Worm (Caenorhabditis elegans) whole organism, L4 larva: ENCODE results near the gene far-8.

ENCODE experiments used
- F10B5.3 ChIP-seq: sonication (generic microtip); optimal IDR thresholded peaks from 2 replicates; lab custom pipeline; 2016; ENCODE audit warnings: mild to moderate bottlenecking, missing genetic modification characterization, missing compliant biosample characterization
- F26F4.8 ChIP-seq: fragments of 200-800 bp; sonication (Bioruptor generic); conservative IDR thresholded peaks from 2 replicates; pipeline ENCODE4 v1.3.6; 2022; ENCODE audit warnings: missing genetic modification characterization, missing compliant biosample characterization
- F44E2.7 ChIP-seq: fragments of 200-800 bp; sonication (Bioruptor generic); IDR thresholded peaks from 2 replicates; pipeline ENCODE4 v2.1.2; 2022; ENCODE audit warnings: missing genetic modification characterization, missing compliant biosample characterization
- F49E8.2 ChIP-seq: sonication (generic microtip); optimal IDR thresholded peaks from 2 replicates; lab custom pipeline; 2016; ENCODE audit warnings: missing compliant biosample characterization, mild to moderate bottlenecking, missing genetic modification characterization, borderline replicate concordance
- R02D3.7 ChIP-seq: fragments of 150-350 bp; sonication (generic microtip); optimal IDR thresholded peaks from 3 replicates; lab custom pipeline; 2014; ENCODE audit warnings: missing biosample characterization, missing genetic modification characterization
- T26A8.4 ChIP-seq: fragments of 200-800 bp; sonication (Bioruptor generic); IDR thresholded peaks from 2 replicates; pipeline ENCODE4 v1.3.6; 2022; ENCODE audit warnings: missing genetic modification characterization, missing compliant biosample characterization
- Y5F2A.4 ChIP-seq: fragments of 200-800 bp; sonication (Bioruptor generic); optimal IDR thresholded peaks from 2 replicates; lab custom pipeline; 2018; ENCODE audit warnings: mild to moderate bottlenecking, missing genetic modification characterization, missing compliant biosample characterization
- Y75B8A.6 ChIP-seq: fragments of 200-800 bp; sonication (Bioruptor generic); IDR thresholded peaks from 2 replicates; pipeline ENCODE4 v1.3.6; 2022; ENCODE audit warnings: missing genetic modification reagents, missing genetic modification characterization, missing compliant biosample characterization
- ZK337.2 ChIP-seq: fragments of 200-800 bp; sonication (Bioruptor generic); IDR thresholded peaks from 2 replicates; pipeline ENCODE4 v1.3.6; 2022; ENCODE audit warnings: missing genetic modification reagents, missing genetic modification characterization, missing compliant biosample characterization
- aha-1 ChIP-seq: fragments of 150-350 bp; peaks from one replicate; lab custom pipeline; 2014; ENCODE audit warnings: missing biosample characterization, missing genetic modification characterization
- ama-1 ChIP-seq: fragments of 150-350 bp; optimal IDR thresholded peaks from 2 replicates; lab custom pipeline; 2014; ENCODE audit warnings: inconsistent platforms, mixed read lengths
- arid-1 ChIP-seq: fragments of 200-800 bp; sonication (Bioruptor generic); conservative IDR thresholded peaks from 2 replicates; pipeline ENCODE4 v1.3.6; 2022; ENCODE audit warnings: missing genetic modification reagents, missing genetic modification characterization, missing compliant biosample characterization
- ceh-28 ChIP-seq: fragments of 150-350 bp; optimal IDR thresholded peaks from 2 replicates; lab custom pipeline; 2014; ENCODE audit warnings: missing biosample characterization, missing genetic modification reagents, missing genetic modification characterization
- ceh-44 ChIP-seq: fragments of 200-800 bp; sonication (Bioruptor generic); IDR thresholded peaks from 2 replicates; pipeline ENCODE4 v1.3.6; 2022; ENCODE audit warnings: missing genetic modification reagents, missing genetic modification characterization, missing compliant biosample characterization
- ceh-82 ChIP-seq: sonication (generic microtip); optimal IDR thresholded peaks from 2 replicates; lab custom pipeline; 2017; ENCODE audit warnings: missing biosample characterization, missing genetic modification characterization
- ces-1 ChIP-seq: fragments of 150-350 bp; sonication (generic microtip); optimal IDR thresholded peaks from 4 replicates; lab custom pipeline; 2014; ENCODE audit warnings: missing biosample characterization, missing genetic modification reagents, missing genetic modification characterization
- daf-12 ChIP-seq: fragments of 150-350 bp; optimal IDR thresholded peaks from 2 replicates; lab custom pipeline; 2014; ENCODE audit warnings: missing biosample characterization, missing genetic modification reagents, missing genetic modification characterization
- daf-19 ChIP-seq: fragments of 200-800 bp; sonication (Bioruptor generic); conservative IDR thresholded peaks from 2 replicates; pipeline ENCODE4 v1.3.6; 2022; ENCODE audit warnings: missing genetic modification characterization, missing compliant biosample characterization
- dmd-9 ChIP-seq: fragments of 200-800 bp; sonication (Bioruptor generic); IDR thresholded peaks from 2 replicates; pipeline ENCODE4 v1.3.6; 2022; ENCODE audit warnings: missing genetic modification reagents, missing genetic modification characterization, missing compliant biosample characterization
- duxl-1 ChIP-seq: sonication (generic microtip); optimal IDR thresholded peaks from 2 replicates; lab custom pipeline; 2016; ENCODE audit warnings: mild to moderate bottlenecking, missing genetic modification characterization, moderate library complexity, missing compliant biosample characterization; ENCODE audit not compliant: poor library complexity
- egl-43 ChIP-seq: fragments of 200-800 bp; sonication (Bioruptor generic); IDR thresholded peaks from 2 replicates; pipeline ENCODE4 v1.3.6; 2022; ENCODE audit warnings: missing genetic modification reagents, missing genetic modification characterization, missing compliant biosample characterization
- gei-8 ChIP-seq: fragments of 200-800 bp; sonication (Bioruptor generic); optimal IDR thresholded peaks from 2 replicates; lab custom pipeline; 2018; ENCODE audit warnings: mild to moderate bottlenecking, missing genetic modification characterization, missing compliant biosample characterization
- hif-1 ChIP-seq, 2 experiments: sonication (generic microtip); optimal IDR thresholded peaks; 2 replicates each; lab custom pipeline; 2016 to 2017; ENCODE audit warnings: missing compliant biosample characterization in 2 of 2, missing genetic modification characterization in 2 of 2, missing genetic modification reagents in 2 of 2, missing genotype in 2 of 2, mild to moderate bottlenecking in 1 of 2
- hlh-11 ChIP-seq: fragments of 200-800 bp; sonication (Bioruptor generic); optimal IDR thresholded peaks from 2 replicates; lab custom pipeline; 2018; ENCODE audit warnings: mild to moderate bottlenecking, missing genetic modification characterization, missing compliant biosample characterization
- lim-7 ChIP-seq: fragments of 200-800 bp; sonication (Bioruptor generic); IDR thresholded peaks from 2 replicates; pipeline ENCODE4 v1.3.6; 2022; ENCODE audit warnings: missing genetic modification characterization, missing compliant biosample characterization
- lin-38 ChIP-seq: fragments of 200-800 bp; sonication (Bioruptor generic); IDR thresholded peaks from 2 replicates; pipeline ENCODE4 v1.3.6; 2022; ENCODE audit warnings: missing genetic modification reagents, missing genetic modification characterization, missing compliant biosample characterization
- lin-39 ChIP-seq: fragments of 150-350 bp; optimal IDR thresholded peaks from 2 replicates; lab custom pipeline; 2014; ENCODE audit warnings: missing biosample characterization, missing genetic modification reagents, missing genetic modification characterization
- lsy-2 ChIP-seq, 2 experiments: fragments of 150-350 bp in 1 of 2; sonication (generic microtip) in 1 of 2; optimal IDR thresholded peaks; 2 replicates each; lab custom pipeline; 2014 to 2017; ENCODE audit warnings: missing biosample characterization in 2 of 2, missing genetic modification characterization in 2 of 2
- madf-5 ChIP-seq, 2 experiments: fragments of 200-800 bp; sonication (Bioruptor generic); IDR thresholded peaks; 2 replicates each; pipeline ENCODE4 v1.3.6; 2022; ENCODE audit warnings: missing compliant biosample characterization in 2 of 2, missing genetic modification characterization in 2 of 2
- madf-9 ChIP-seq: fragments of 200-800 bp; sonication (Bioruptor generic); conservative IDR thresholded peaks from 2 replicates; pipeline ENCODE4 v1.3.6; 2022; ENCODE audit warnings: missing genetic modification reagents, missing genetic modification characterization, missing compliant biosample characterization
- mdt-29 ChIP-seq: fragments of 200-800 bp; sonication (Bioruptor generic); IDR thresholded peaks from 2 replicates; pipeline ENCODE4 v1.3.6; 2022; ENCODE audit warnings: missing genetic modification reagents, missing genetic modification characterization, missing compliant biosample characterization
- mep-1 ChIP-seq: fragments of 150-350 bp; sonication (generic microtip); optimal IDR thresholded peaks from 3 replicates; lab custom pipeline; 2014; ENCODE audit warnings: missing biosample characterization, missing genetic modification characterization
- mxl-2 ChIP-seq: fragments of 200-800 bp; sonication (Bioruptor generic); conservative IDR thresholded peaks from 2 replicates; pipeline ENCODE4 v1.3.6; 2022; ENCODE audit warnings: missing genetic modification reagents, missing genetic modification characterization, missing compliant biosample characterization
- nhr-102 ChIP-seq: sonication (generic microtip); optimal IDR thresholded peaks from 2 replicates; lab custom pipeline; 2016; ENCODE audit warnings: mild to moderate bottlenecking, missing genetic modification characterization, moderate library complexity, missing compliant biosample characterization
- nhr-237 ChIP-seq: sonication (generic microtip); optimal IDR thresholded peaks from 2 replicates; lab custom pipeline; 2017; ENCODE audit warnings: missing biosample characterization, missing genetic modification characterization
- nhr-25 ChIP-seq: sonication (generic microtip); optimal IDR thresholded peaks from 2 replicates; lab custom pipeline; 2017; ENCODE audit warnings: missing genetic modification characterization, mild to moderate bottlenecking, missing compliant biosample characterization, antibody characterized with exemption, moderate library complexity, borderline replicate concordance; ENCODE audit not compliant: insufficient read depth
- nhr-41 ChIP-seq: fragments of 200-800 bp; sonication (Bioruptor generic); IDR thresholded peaks from 2 replicates; pipeline ENCODE4 v1.3.6; 2022; ENCODE audit warnings: missing genetic modification reagents, missing genetic modification characterization, missing compliant biosample characterization
- pha-4 ChIP-seq, 2 experiments: fragments of 150-350 bp in 1 of 2; fragments of 200-800 bp in 1 of 2; sonication (Bioruptor generic) in 1 of 2; IDR thresholded peaks in 1 of 2; optimal IDR thresholded peaks in 1 of 2; 2 replicates each; pipeline versions ENCODE4 v1.3.6 to Lab custom; 2014 to 2022; ENCODE audit warnings: missing genetic modification characterization in 2 of 2, missing genetic modification reagents in 2 of 2, missing biosample characterization in 1 of 2, missing compliant biosample characterization in 1 of 2
- php-3 ChIP-seq: fragments of 200-800 bp; sonication (Bioruptor generic); IDR thresholded peaks from 2 replicates; pipeline ENCODE4 v1.3.6; 2022; ENCODE audit warnings: missing genetic modification reagents, missing genetic modification characterization, missing compliant biosample characterization
- rbr-2 ChIP-seq: sonication (generic microtip); optimal IDR thresholded peaks from 2 replicates; lab custom pipeline; 2016; ENCODE audit warnings: missing genotype, missing genetic modification characterization, missing compliant biosample characterization
- set-16 ChIP-seq: fragments of 200-800 bp; sonication (Bioruptor generic); IDR thresholded peaks from 2 replicates; pipeline ENCODE4 v1.3.6; 2022; ENCODE audit warnings: missing genetic modification reagents, missing genetic modification characterization, missing compliant biosample characterization
- snpc-1.2 ChIP-seq: fragments of 200-800 bp; sonication (Bioruptor generic); IDR thresholded peaks from 2 replicates; pipeline ENCODE4 v1.3.6; 2022; ENCODE audit warnings: missing genetic modification reagents, missing genetic modification characterization, missing compliant biosample characterization
- spr-3 ChIP-seq: fragments of 200-800 bp; sonication (Bioruptor generic); optimal IDR thresholded peaks from 2 replicates; lab custom pipeline; 2018; ENCODE audit warnings: mild to moderate bottlenecking, missing genetic modification characterization, missing compliant biosample characterization
- unc-39 ChIP-seq: sonication (generic microtip); optimal IDR thresholded peaks from 2 replicates; lab custom pipeline; 2017; ENCODE audit warnings: missing biosample characterization, missing genetic modification characterization
- unc-62 ChIP-seq, 3 experiments: fragments of 150-350 bp in 1 of 3; sonication (generic microtip); optimal IDR thresholded peaks in 2 of 3; peaks in 1 of 3; 1 replicate in 1 of 3; 2 replicates in 2 of 3; lab custom pipeline; 2014 to 2017; ENCODE audit warnings: missing biosample characterization in 3 of 3, missing genetic modification characterization in 3 of 3, missing genetic modification reagents in 3 of 3, missing genotype in 1 of 3
- vab-7 ChIP-seq: fragments of 200-800 bp; sonication (Bioruptor generic); IDR thresholded peaks from 2 replicates; pipeline ENCODE4 v1.3.6; 2022; ENCODE audit warnings: missing genetic modification reagents, missing genetic modification characterization, missing compliant biosample characterization
- zip-2 ChIP-seq: fragments of 150-350 bp; optimal IDR thresholded peaks from 2 replicates; lab custom pipeline; 2014; ENCODE audit warnings: missing biosample characterization, missing genetic modification characterization
- ztf-11 ChIP-seq: fragments of 150-350 bp; optimal IDR thresholded peaks from 2 replicates; lab custom pipeline; 2014; ENCODE audit warnings: missing biosample characterization, missing genetic modification characterization
- ztf-7 ChIP-seq: fragments of 150-350 bp; optimal IDR thresholded peaks from 2 replicates; lab custom pipeline; 2014; ENCODE audit warnings: missing biosample characterization, missing genetic modification characterization

Gene far-8

ce11 chrIII:832855-833504, 9.8 kb upstream of the far-8 start, which contains the start of gene zip-2 (continued):
- TF ChIP-seq mdt-29 (no peak), ceh-82 (tag; lab: Kevin White, UChicago) (no peak), gei-8 (GFP tag; lab: Kevin White, UChicago) (no peak), lin-38 (GFP tag; lab: Robert Waterston, UW) (no peak), daf-19 (GFP tag; lab: Robert Waterston, UW) (no peak), nhr-25 (tag; lab: Kevin White, UChicago) (no peak), F26F4.8 (no peak), unc-62 (GFP tag; optimal IDR thresholded peaks at IDR 0.05 in 1 of 2; lab: Kevin White, UChicago) (peak in 1 of 2 experiments; percentile 79), unc-62 (tag; optimal IDR thresholded peaks at IDR 0.05; lab: Kevin White, UChicago) (no peak), F10B5.3 (tag; lab: Kevin White, UChicago) (no peak), madf-9 (GFP tag; lab: Robert Waterston, UW) (no peak), spr-3 (GFP tag; lab: Kevin White, UChicago) (no peak), set-16 (GFP tag; lab: Robert Waterston, UW) (no peak), lim-7 (GFP tag; lab: Robert Waterston, UW) (no peak), lin-39 (tag; lab: Kevin White, UChicago) (no peak), vab-7 (GFP tag; lab: Robert Waterston, UW) (no peak), dmd-9 (GFP tag; lab: Robert Waterston, UW) (no peak), ztf-11 (tag; lab: Kevin White, UChicago) (no peak), lsy-2 (tag; optimal IDR thresholded peaks at IDR 0.05; lab: Kevin White, UChicago) (peak in 1 of 2 experiments; percentile 58), aha-1 (tag; lab: Kevin White, UChicago) (peak; percentile 91), madf-5 (GFP tag; IDR thresholded peaks at IDR 0.05; lab: Robert Waterston, UW) (no peak), egl-43 (no peak), mxl-2 (GFP tag; lab: Robert Waterston, UW) (no peak), ama-1 (lab: Kevin White, UChicago) (no peak), zip-2 (no peak), hlh-11 (peak; percentile 89), snpc-1.2 (GFP tag; lab: Robert Waterston, UW) (no peak), ceh-44 (GFP tag; lab: Robert Waterston, UW) (no peak), Y5F2A.4 (GFP tag; lab: Kevin White, UChicago) (no peak), php-3 (GFP tag; lab: Robert Waterston, UW) (peak; percentile 64), mep-1 (tag; lab: Kevin White, UChicago) (peak; percentile 68), nhr-41 (GFP tag; lab: Robert Waterston, UW) (no peak), hif-1 (tag; optimal IDR thresholded peaks at IDR 0.05; lab: Kevin White, UChicago) (no peak), daf-12 (tag; lab: Kevin White, UChicago) (no peak), duxl-1 (tag; lab: Kevin White, UChicago) (no peak), ZK337.2 (no peak), Y75B8A.6 (GFP tag; lab: Robert Waterston, UW) (no peak), R02D3.7 (tag; lab: Kevin White, UChicago) (no peak), rbr-2 (tag; lab: Kevin White, UChicago) (no peak), ces-1 (no peak), pha-4 (GFP tag; IDR thresholded peaks at IDR 0.05; lab: Robert Waterston, UW) (no peak), pha-4 (tag; optimal IDR thresholded peaks at IDR 0.05; lab: Kevin White, UChicago) (peak; percentile 25), F49E8.2 (tag; lab: Kevin White, UChicago) (no peak), F44E2.7 (GFP tag; lab: Robert Waterston, UW) (no peak), nhr-102 (tag; lab: Kevin White, UChicago) (peak; percentile 29), T26A8.4 (GFP tag; lab: Robert Waterston, UW) (no peak), ceh-28 (no peak), nhr-237 (tag; lab: Kevin White, UChicago) (no peak), unc-39 (tag; lab: Kevin White, UChicago) (no peak), arid-1 (GFP tag; lab: Robert Waterston, UW) (no peak), ztf-7 (tag; lab: Kevin White, UChicago) (peak; percentile 7)
